Worm (Caenorhabditis elegans): Measurements from ENCODE around the gene T11F9.22.

The T11F9.22 gene

ce11 chrV:11445375-11445774 lies 34.1 kb upstream of the T11F9.22 start (continued):
- no peak for TF ChIP-seq egl-27 (tag; optimal IDR thresholded peaks at IDR 0.05)
- TF ChIP-seq nfya-1 (tag; optimal IDR thresholded peaks at IDR 0.05; ENCODE audit: insufficient read depth), result peak; percentile 86
- no peak for TF ChIP-seq nhr-28 (tag; optimal IDR thresholded peaks at IDR 0.05)
- TF ChIP-seq sea-2 (GFP tag; optimal IDR thresholded peaks at IDR 0.05), result no peak
- TF ChIP-seq nhr-77 (tag; optimal IDR thresholded peaks at IDR 0.05), result no peak
- no peak for TF ChIP-seq unc-39 (tag; optimal IDR thresholded peaks at IDR 0.05)
- no peak for TF ChIP-seq mml-1 (tag; optimal IDR thresholded peaks at IDR 0.05)
- TF ChIP-seq nhr-237 (tag; optimal IDR thresholded peaks at IDR 0.05), result no peak
- TF ChIP-seq lsy-12 (tag; optimal IDR thresholded peaks at IDR 0.05), result no peak
- peak; percentile 20 for TF ChIP-seq snpc-4 (tag; optimal IDR thresholded peaks at IDR 0.05)
- TF ChIP-seq skn-1 (tag; optimal IDR thresholded peaks at IDR 0.05), result no peak
- no peak for TF ChIP-seq elt-1 (tag; optimal IDR thresholded peaks at IDR 0.05)
- TF ChIP-seq elt-2 (tag; optimal IDR thresholded peaks at IDR 0.05), result no peak
- no peak for TF ChIP-seq aly-2 (tag; optimal IDR thresholded peaks at IDR 0.05)
- peak; percentile 30 for TF ChIP-seq hmg-11 (tag; optimal IDR thresholded peaks at IDR 0.05)
- TF ChIP-seq nhr-43 (tag; optimal IDR thresholded peaks at IDR 0.05; ENCODE audit: poor library complexity, severe bottlenecking), result no peak
- TF ChIP-seq mdl-1 (tag; optimal IDR thresholded peaks at IDR 0.05), result no peak
- TF ChIP-seq ceh-9 (tag; optimal IDR thresholded peaks at IDR 0.05), result no peak
- no peak for TF ChIP-seq R02D3.7 (tag; optimal IDR thresholded peaks at IDR 0.05)
- TF ChIP-seq elt-3 (tag; optimal IDR thresholded peaks at IDR 0.05), result no peak
- no peak for TF ChIP-seq eor-1 (tag; optimal IDR thresholded peaks at IDR 0.05)
- no peak for TF ChIP-seq nhr-67 (tag; optimal IDR thresholded peaks at IDR 0.05)
- TF ChIP-seq pqm-1 (tag; optimal IDR thresholded peaks at IDR 0.05), result no peak
- TF ChIP-seq ceh-82 (tag; optimal IDR thresholded peaks at IDR 0.05), result no peak

- TF ChIP-seq nfya-1 (tag; optimal IDR thresholded peaks at IDR 0.05; ENCODE audit: insufficient read depth) (peak; percentile 23), ztf-4 (tag; optimal IDR thresholded peaks at IDR 0.05) (no peak), egl-5 (tag; optimal IDR thresholded peaks at IDR 0.05) (peak; percentile 53)
Observed at ce11 chrV:11446297-11446696, 33.2 kb upstream of the T11F9.22 start, which contains the start of gene mig-17. Gene mig-17, plus strand, starts transcription at chrV:11446685.

- TF ChIP-seq nhr-23 (tag; optimal IDR thresholded peaks at IDR 0.05), result no peak
- no peak for TF ChIP-seq lin-15B (tag; optimal IDR thresholded peaks at IDR 0.05)
- TF ChIP-seq skn-1 (tag; optimal IDR thresholded peaks at IDR 0.05), result no peak
- no peak for TF ChIP-seq nhr-28 (tag; optimal IDR thresholded peaks at IDR 0.05)
- TF ChIP-seq ceh-28 (tag; optimal IDR thresholded peaks at IDR 0.05), result no peak
- TF ChIP-seq nhr-67 (tag; optimal IDR thresholded peaks at IDR 0.05), result no peak
- TF ChIP-seq daf-12 (tag; optimal IDR thresholded peaks at IDR 0.05), result no peak
- no peak for TF ChIP-seq egl-5 (tag; optimal IDR thresholded peaks at IDR 0.05)
- no peak for TF ChIP-seq nhr-11 (tag; optimal IDR thresholded peaks at IDR 0.05)
- no peak for TF ChIP-seq jun-1 (tag; optimal IDR thresholded peaks at IDR 0.05)
- no peak for TF ChIP-seq ama-1 (optimal IDR thresholded peaks at IDR 0.05)
- TF ChIP-seq pha-4 (tag; optimal IDR thresholded peaks at IDR 0.05), result no peak
- TF ChIP-seq ZK546.5 (tag; optimal IDR thresholded peaks at IDR 0.05), result no peak
- no peak for TF ChIP-seq nhr-25 (tag; optimal IDR thresholded peaks at IDR 0.05)
- no peak for TF ChIP-seq unc-62 (GFP tag; optimal IDR thresholded peaks at IDR 0.05)
- TF ChIP-seq ztf-4 (tag; optimal IDR thresholded peaks at IDR 0.05), result no peak
Observed at ce11 chrV:11449404-11449803, 30.1 kb upstream of the T11F9.22 start.

- no peak for TF ChIP-seq mml-1 (tag; optimal IDR thresholded peaks at IDR 0.05)
- no peak for TF ChIP-seq egl-5 (tag; optimal IDR thresholded peaks at IDR 0.05)
- no peak for TF ChIP-seq ceh-82 (tag; optimal IDR thresholded peaks at IDR 0.05)
- TF ChIP-seq ZK546.5 (tag; optimal IDR thresholded peaks at IDR 0.05), result no peak
- TF ChIP-seq hmg-11 (tag; optimal IDR thresholded peaks at IDR 0.05), result no peak
- no peak for TF ChIP-seq pha-4 (tag; optimal IDR thresholded peaks at IDR 0.05)
- TF ChIP-seq pqm-1 (tag; optimal IDR thresholded peaks at IDR 0.05), result no peak
- TF ChIP-seq nhr-28 (tag; optimal IDR thresholded peaks at IDR 0.05), result no peak
- no peak for TF ChIP-seq lin-39 (tag; optimal IDR thresholded peaks at IDR 0.05)
- TF ChIP-seq nhr-77 (tag; optimal IDR thresholded peaks at IDR 0.05), result no peak
- no peak for TF ChIP-seq mdl-1 (tag; optimal IDR thresholded peaks at IDR 0.05)
- no peak for TF ChIP-seq lsy-12 (tag; optimal IDR thresholded peaks at IDR 0.05)
- TF ChIP-seq aly-2 (tag; optimal IDR thresholded peaks at IDR 0.05), result no peak
- no peak for TF ChIP-seq jun-1 (tag; optimal IDR thresholded peaks at IDR 0.05)
Observed at ce11 chrV:11450257-11450656, 29.2 kb upstream of the T11F9.22 start, which contains the start of gene col-156. Gene col-156, minus strand, starts transcription at chrV:11450357.
